Fruit fly (Drosophila melanogaster) whole organism, embryonic: ENCODE results near the gene Acp63F.

Source experiments
- ATbp ChIP-seq: fragments of 200-800 bp; sonication (Bioruptor generic); optimal IDR thresholded peaks from 2 replicates; lab custom pipeline; 2017; ENCODE audit warnings: missing biosample characterization, mild to moderate bottlenecking, missing genetic modification characterization, missing genetic modification reagents
- Atf3 ChIP-seq: fragments of 200-800 bp; sonication (Bioruptor generic); optimal IDR thresholded peaks from 3 replicates; lab custom pipeline; 2016; ENCODE audit warnings: missing biosample characterization, missing genetic modification characterization
- B-H2 ChIP-seq: fragments of 200-800 bp; sonication (Bioruptor generic); optimal IDR thresholded peaks from 2 replicates; lab custom pipeline; 2018; ENCODE audit warnings: missing biosample characterization, mild to moderate bottlenecking, missing genetic modification characterization
- BtbVII ChIP-seq: fragments of 200-800 bp; sonication (Bioruptor generic); optimal IDR thresholded peaks from 3 replicates; lab custom pipeline; 2017; ENCODE audit warnings: missing biosample characterization, mild to moderate bottlenecking, missing genetic modification characterization
- CG10366 ChIP-seq: fragments of 200-800 bp; sonication (Bioruptor generic); IDR thresholded peaks from 2 replicates; pipeline ENCODE4 v1.3.6; 2022; ENCODE audit warnings: missing biosample characterization, missing genetic modification characterization
- CG10543 ChIP-seq: fragments of 200-800 bp; sonication (Bioruptor generic); optimal IDR thresholded peaks from 3 replicates; lab custom pipeline; 2017; ENCODE audit warnings: missing biosample characterization, mild to moderate bottlenecking, missing genetic modification characterization, moderate library complexity
- CG11085 ChIP-seq: fragments of 200-800 bp; sonication (Bioruptor generic); IDR thresholded peaks from 2 replicates; pipeline ENCODE4 v1.3.6; 2022; ENCODE audit warnings: missing biosample characterization, missing genetic modification characterization
- CG11456 ChIP-seq: fragments of 200-800 bp; sonication (Bioruptor generic); IDR thresholded peaks from 3 replicates; pipeline ENCODE4 v1.3.6; 2022; ENCODE audit warnings: missing biosample characterization, missing genetic modification characterization
- CG12071 ChIP-seq: fragments of 200-800 bp; sonication (Bioruptor generic); optimal IDR thresholded peaks from 3 replicates; lab custom pipeline; 2018; ENCODE audit warnings: missing biosample characterization, mild to moderate bottlenecking, missing genetic modification characterization
- CG12769 ChIP-seq: fragments of 200-800 bp; sonication (Bioruptor generic); optimal IDR thresholded peaks from 2 replicates; lab custom pipeline; 2019; ENCODE audit warnings: missing biosample characterization, mild to moderate bottlenecking, missing genetic modification characterization, moderate library complexity
- CG12942 ChIP-seq: fragments of 200-800 bp; sonication (Bioruptor generic); optimal IDR thresholded peaks from 3 replicates; lab custom pipeline; 2016; ENCODE audit warnings: missing biosample characterization, missing genetic modification characterization
- CG14667 ChIP-seq: fragments of 200-800 bp; sonication (Bioruptor generic); IDR thresholded peaks from 2 replicates; pipeline ENCODE4 v1.3.6; 2022; ENCODE audit warnings: missing biosample characterization, missing genetic modification characterization
- CG14710 ChIP-seq: fragments of 200-800 bp; sonication (Bioruptor generic); optimal IDR thresholded peaks from 3 replicates; lab custom pipeline; 2019; ENCODE audit warnings: missing biosample characterization, mild to moderate bottlenecking, missing genetic modification characterization, moderate library complexity
- CG30403 ChIP-seq: fragments of 200-800 bp; sonication (Bioruptor generic); optimal IDR thresholded peaks from 3 replicates; lab custom pipeline; 2016; ENCODE audit warnings: missing biosample characterization, missing genetic modification characterization
- CG3163 ChIP-seq: fragments of 200-800 bp; sonication (Bioruptor generic); optimal IDR thresholded peaks from 3 replicates; lab custom pipeline; 2016; ENCODE audit warnings: missing biosample characterization, missing genetic modification characterization
- CG32772 ChIP-seq: fragments of 200-800 bp; sonication (Bioruptor generic); IDR thresholded peaks from 2 replicates; pipeline ENCODE4 v1.3.6; 2022; ENCODE audit warnings: missing biosample characterization, missing genetic modification characterization
- CG42726 ChIP-seq: fragments of 200-800 bp; sonication (Bioruptor generic); IDR thresholded peaks from 2 replicates; pipeline ENCODE4 v1.3.6; 2022; ENCODE audit warnings: missing biosample characterization, missing genetic modification characterization; ENCODE audit not compliant: partially characterized antibody
- CG4820 ChIP-seq: fragments of 200-800 bp; sonication (Bioruptor generic); optimal IDR thresholded peaks from 3 replicates; lab custom pipeline; 2016; ENCODE audit warnings: missing biosample characterization, missing genetic modification characterization
- CG5180 ChIP-seq: fragments of 200-800 bp; sonication (Bioruptor generic); optimal IDR thresholded peaks from 3 replicates; lab custom pipeline; 2017; ENCODE audit warnings: missing biosample characterization, missing genetic modification characterization, mild to moderate bottlenecking, moderate library complexity, missing genetic modification reagents
- CG5245 ChIP-seq: fragments of 200-800 bp; sonication (Bioruptor generic); optimal IDR thresholded peaks from 3 replicates; lab custom pipeline; 2016; ENCODE audit warnings: missing biosample characterization, missing genetic modification characterization
- CG6272 ChIP-seq: fragments of 200-800 bp; sonication (Bioruptor generic); IDR thresholded peaks from 2 replicates; pipeline ENCODE4 v1.3.6; 2022; ENCODE audit warnings: missing biosample characterization, missing genetic modification characterization
- CG7786 ChIP-seq: fragments of 200-800 bp; sonication (Bioruptor generic); optimal IDR thresholded peaks from 2 replicates; lab custom pipeline; 2016; ENCODE audit warnings: missing biosample characterization, missing genetic modification characterization
- Doc3 ChIP-seq: fragments of 200-800 bp; sonication (Bioruptor generic); IDR thresholded peaks from 3 replicates; pipeline ENCODE4 v1.3.6; 2022; ENCODE audit warnings: missing biosample characterization, missing genetic modification characterization; ENCODE audit not compliant: partially characterized antibody
- Eip74EF ChIP-seq, 2 experiments: fragments of 200-800 bp in 1 of 2; fragments of >200 bp in 1 of 2; sonication (Bioruptor generic) in 1 of 2; optimal IDR thresholded peaks; 2 replicates each; lab custom pipeline; 2017 to 2019; ENCODE audit warnings: missing biosample characterization in 2 of 2, missing genetic modification characterization in 2 of 2, mild to moderate bottlenecking in 1 of 2, moderate library complexity in 1 of 2
- Elba2 ChIP-seq: fragments of 200-800 bp; sonication (Bioruptor generic); optimal IDR thresholded peaks from 3 replicates; lab custom pipeline; 2016; ENCODE audit warnings: missing biosample characterization, missing genetic modification characterization
- Gsc ChIP-seq: fragments of 200-800 bp; sonication (Bioruptor generic); IDR thresholded peaks from 2 replicates; pipeline ENCODE4 v1.3.6; 2022; ENCODE audit warnings: missing biosample characterization, missing genetic modification characterization
- Hey ChIP-seq: fragments of 200-800 bp; sonication (Bioruptor generic); optimal IDR thresholded peaks from 3 replicates; lab custom pipeline; 2018; ENCODE audit warnings: missing biosample characterization, mild to moderate bottlenecking, missing genetic modification characterization
- Oaz ChIP-seq: fragments of 200-800 bp; sonication (Bioruptor generic); IDR thresholded peaks from 2 replicates; pipeline ENCODE4 v1.3.6; 2022; ENCODE audit warnings: missing biosample characterization, missing genetic modification characterization
- Pdp1 ChIP-seq, 2 experiments: fragments of 200-800 bp; sonication (Bioruptor generic); optimal IDR thresholded peaks; 3 replicates each; lab custom pipeline; 2016; ENCODE audit warnings: missing biosample characterization in 2 of 2, missing genetic modification characterization in 2 of 2, mild to moderate bottlenecking in 1 of 2, moderate library complexity in 1 of 2
- Poxn ChIP-seq: fragments of 200-800 bp; sonication (Bioruptor generic); IDR thresholded peaks from 2 replicates; pipeline ENCODE4 v1.3.6; 2022; ENCODE audit warnings: missing biosample characterization, missing genetic modification characterization
- Scr ChIP-seq: fragments of 200-800 bp; sonication (Bioruptor generic); IDR thresholded peaks from 2 replicates; pipeline ENCODE4 v1.3.6; 2022; ENCODE audit warnings: missing biosample characterization, missing genetic modification characterization; ENCODE audit not compliant: partially characterized antibody
- Side ChIP-seq: fragments of 200-800 bp; sonication (Bioruptor generic); optimal IDR thresholded peaks from 2 replicates; lab custom pipeline; 2016; ENCODE audit warnings: missing biosample characterization, missing genetic modification characterization
- Sry-δ ChIP-seq: fragments of 200-800 bp; sonication (Bioruptor generic); optimal IDR thresholded peaks from 2 replicates; lab custom pipeline; 2016; ENCODE audit warnings: missing biosample characterization, missing genetic modification characterization
- Usf ChIP-seq: fragments of 200-800 bp; sonication (Bioruptor generic); optimal IDR thresholded peaks from 2 replicates; lab custom pipeline; 2017; ENCODE audit warnings: missing genotype, missing biosample characterization, missing genetic modification characterization
- YL-1 ChIP-seq: fragments of 200-800 bp; sonication (Bioruptor generic); optimal IDR thresholded peaks from 3 replicates; lab custom pipeline; 2017; ENCODE audit warnings: missing biosample characterization, mild to moderate bottlenecking, missing genetic modification characterization
- az2 ChIP-seq: fragments of 200-800 bp; sonication (Bioruptor generic); optimal IDR thresholded peaks from 3 replicates; lab custom pipeline; 2016; ENCODE audit warnings: missing biosample characterization, missing genetic modification characterization
- bcd ChIP-seq: fragments of 200-800 bp; sonication (Bioruptor generic); optimal IDR thresholded peaks from 2 replicates; lab custom pipeline; 2017; ENCODE audit warnings: missing biosample characterization, mild to moderate bottlenecking, missing genetic modification characterization
- br ChIP-seq: fragments of >200 bp; optimal IDR thresholded peaks from 2 replicates; lab custom pipeline; 2017
- chinmo ChIP-seq: fragments of 200-800 bp; sonication (Bioruptor generic); IDR thresholded peaks from 4 replicates; pipeline ENCODE4 v1.3.6; 2022; ENCODE audit warnings: missing biosample characterization, missing genetic modification characterization; ENCODE audit not compliant: partially characterized antibody
- chm ChIP-seq: fragments of 200-800 bp; sonication (Bioruptor generic); IDR thresholded peaks from 2 replicates; pipeline ENCODE4 v1.3.6; 2022; ENCODE audit warnings: missing biosample characterization, missing genetic modification characterization
- danr ChIP-seq: fragments of 200-800 bp; sonication (Bioruptor generic); IDR thresholded peaks from 2 replicates; pipeline ENCODE4 v1.3.6; 2022; ENCODE audit warnings: missing biosample characterization, missing genetic modification characterization
- ftz-f1 ChIP-seq: fragments of 200-800 bp; sonication (Bioruptor generic); optimal IDR thresholded peaks from 2 replicates; lab custom pipeline; 2016; ENCODE audit warnings: missing biosample characterization, missing genetic modification characterization
- gsb ChIP-seq: fragments of 200-800 bp; sonication (Bioruptor generic); IDR thresholded peaks from 2 replicates; pipeline ENCODE4 v1.3.6; 2022; ENCODE audit warnings: missing biosample characterization, missing genetic modification characterization
- her ChIP-seq: fragments of 200-800 bp; sonication (Bioruptor generic); optimal IDR thresholded peaks from 2 replicates; lab custom pipeline; 2016; ENCODE audit warnings: missing biosample characterization, missing genetic modification characterization
- kay ChIP-seq: fragments of 200-800 bp; sonication (Bioruptor generic); optimal IDR thresholded peaks from 2 replicates; lab custom pipeline; 2016; ENCODE audit warnings: missing biosample characterization, missing genetic modification characterization
- lmd ChIP-seq: fragments of 200-800 bp; sonication (Bioruptor generic); IDR thresholded peaks from 2 replicates; pipeline ENCODE4 v1.3.6; 2022; ENCODE audit warnings: missing biosample characterization, missing genetic modification characterization
- psq ChIP-seq: fragments of 200-800 bp; sonication (Bioruptor generic); optimal IDR thresholded peaks from 2 replicates; lab custom pipeline; 2017; ENCODE audit warnings: missing biosample characterization, missing genetic modification characterization
- pzg ChIP-seq: fragments of 200-800 bp; sonication (Bioruptor generic); optimal IDR thresholded peaks from 3 replicates; lab custom pipeline; 2018; ENCODE audit warnings: missing biosample characterization, mild to moderate bottlenecking, missing genetic modification characterization, moderate library complexity
- salm ChIP-seq: fragments of 200-800 bp; sonication (Bioruptor generic); optimal IDR thresholded peaks from 2 replicates; lab custom pipeline; 2018; ENCODE audit warnings: missing biosample characterization, mild to moderate bottlenecking, missing genetic modification characterization
- seq ChIP-seq: fragments of 200-800 bp; sonication (Bioruptor generic); IDR thresholded peaks from 2 replicates; pipeline ENCODE4 v1.3.6; 2022; ENCODE audit warnings: missing biosample characterization, missing genetic modification characterization
- tgo ChIP-seq: fragments of 200-800 bp; sonication (Bioruptor generic); IDR thresholded peaks from 3 replicates; pipeline ENCODE4 v1.3.6; 2022; ENCODE audit warnings: missing biosample characterization, missing genetic modification characterization

Gene Acp63F

dm6 chr3L:3806330-3806729 is 9.8 kb downstream of the Acp63F start, which contains the start of the genes CG32264, ntc and IntS10 (continued):
- TF ChIP-seq Sry-δ (GFP tag; lab: Kevin White, UChicago) (peak; percentile 91), CG5180 (GFP tag; lab: Kevin White, UChicago) (no peak), chm (no peak), CG10366 (0 out of 2 replicates have a peak, but pooled peaks have one; percentile 25), Oaz (GFP tag; lab: Robert Waterston, UW) (0 out of 2 replicates have a peak, but pooled peaks have one; percentile 20), psq (peak; percentile 14), Atf3 (GFP tag; lab: Kevin White, UChicago) (peak; percentile 59), CG7786 (GFP tag; lab: Kevin White, UChicago) (peak; percentile 78), Usf (GFP tag; lab: Kevin White, UChicago) (peak; percentile 28), salm (tag; lab: Kevin White, UChicago) (no peak), CG12942 (GFP tag; lab: Kevin White, UChicago) (peak; percentile 73), CG32772 (0 out of 2 replicates have a peak, but pooled peaks have one; percentile 5), her (GFP tag; lab: Kevin White, UChicago) (peak; percentile 75), ftz-f1 (GFP tag; lab: Kevin White, UChicago) (no peak), Eip74EF (GFP tag; optimal IDR thresholded peaks at IDR 0.05; lab: Kevin White, UChicago) (no peak), CG30403 (GFP tag; lab: Kevin White, UChicago) (peak; percentile 86), CG14667 (GFP tag; lab: Robert Waterston, UW) (no peak), CG3163 (GFP tag; lab: Kevin White, UChicago) (peak; percentile 47), bcd (GFP tag; lab: Kevin White, UChicago) (peak; percentile 64), Pdp1 (GFP tag; optimal IDR thresholded peaks at IDR 0.05; lab: Kevin White, UChicago) (peak; percentile 76), tgo (no peak), pzg (GFP tag; lab: Kevin White, UChicago) (peak; percentile 67), Doc3 (GFP tag; lab: Robert Waterston, UW) (peak; percentile 56; the same call in 1 of the 3 replicates), Elba2 (GFP tag; lab: Kevin White, UChicago) (peak; percentile 31), Side (GFP tag; lab: Kevin White, UChicago) (peak; percentile 82), danr (GFP tag; lab: Robert Waterston, UW) (0 out of 2 replicates have a peak, but pooled peaks have one; percentile 29), CG11085 (GFP tag; lab: Robert Waterston, UW) (peak; percentile 34; the same call in 1 of the 2 replicates), CG5245 (GFP tag; lab: Kevin White, UChicago) (peak; percentile 38), az2 (GFP tag; lab: Kevin White, UChicago) (peak; percentile 66), YL-1 (peak; percentile 64), CG42726 (GFP tag; lab: Robert Waterston, UW) (no peak), B-H2 (peak; percentile 82), br (no peak), CG10543 (GFP tag; lab: Kevin White, UChicago) (peak; percentile 80), gsb (GFP tag; lab: Robert Waterston, UW) (no peak), CG12769 (tag; lab: Kevin White, UChicago) (peak; percentile 49), CG4820 (GFP tag; lab: Kevin White, UChicago) (peak; percentile 49), chinmo (GFP tag; lab: Robert Waterston, UW) (no peak), CG12071 (GFP tag; lab: Kevin White, UChicago) (no peak), CG14710 (tag; lab: Kevin White, UChicago) (peak; percentile 68), Poxn (GFP tag; lab: Robert Waterston, UW) (no peak), CG11456 (peak; percentile 53; the same call in 1 of the 3 replicates), Hey (no peak), BtbVII (GFP tag; lab: Kevin White, UChicago) (peak; percentile 19), Scr (peak; percentile 63), lmd (GFP tag; lab: Robert Waterston, UW) (peak; percentile 51; the same call in 1 of the 2 replicates), ATbp (GFP tag; lab: Kevin White, UChicago) (no peak), CG6272 (GFP tag; lab: Robert Waterston, UW) (peak; percentile 64; the same call in 1 of the 2 replicates), seq (no peak), kay (GFP tag; lab: Kevin White, UChicago) (peak; percentile 25), Gsc (no peak)
